Fruit fly (Drosophila melanogaster): Measurements from ENCODE around the gene Mnat9.

Mnat9 gene

DNA sequence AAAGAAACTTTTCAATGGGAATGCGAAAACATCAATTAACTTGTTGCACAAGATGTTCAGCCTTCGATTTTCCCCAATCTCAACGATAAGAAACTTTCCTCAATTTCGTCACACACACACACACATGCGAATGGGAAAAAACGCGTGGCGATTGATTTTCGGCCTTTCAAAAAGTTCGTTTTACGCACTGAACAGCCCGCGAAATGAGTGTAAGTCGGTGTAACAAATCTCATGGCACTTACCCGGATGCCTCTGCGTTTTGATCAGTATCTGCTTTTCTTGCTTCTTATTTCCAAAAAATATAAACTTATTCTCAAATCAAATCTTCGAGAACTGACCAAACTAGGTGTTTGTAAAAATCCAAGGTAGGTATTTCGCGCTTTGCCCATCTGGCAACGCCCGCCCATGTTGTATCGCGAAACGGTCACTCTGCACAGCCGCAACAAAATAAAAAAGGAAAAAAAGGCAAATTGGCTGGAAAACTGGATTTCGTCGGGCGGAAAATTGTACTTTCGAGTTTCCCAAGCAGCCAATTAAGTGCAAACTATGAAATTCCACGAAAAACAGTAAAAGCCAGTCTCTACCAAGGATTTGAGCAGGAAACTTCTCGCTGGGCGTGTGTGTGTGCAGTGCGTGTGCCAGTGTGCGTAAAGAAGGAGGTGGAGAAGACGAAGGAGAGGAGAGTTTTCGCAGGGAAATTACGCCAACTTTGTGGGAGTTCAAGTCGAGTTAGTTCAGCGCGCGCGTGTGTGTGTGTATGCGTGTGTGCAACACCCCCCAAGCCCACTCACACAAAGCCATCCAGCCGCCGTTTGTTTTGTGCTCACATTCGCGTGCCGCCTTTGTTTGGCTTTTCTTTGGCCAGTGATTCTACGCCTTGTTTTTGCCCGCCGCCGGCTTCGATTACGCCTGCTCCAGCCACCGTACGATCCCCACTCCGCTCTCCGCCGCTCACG lies 5.0 kb downstream of the Mnat9 start, which contains the start of gene Med (continued):
- TF ChIP-seq fd96Cb (tag; optimal IDR thresholded peaks at IDR 0.05) (no peak), org-1 (GFP tag; optimal IDR thresholded peaks at IDR 0.05) (no peak), dpn (GFP tag; optimal IDR thresholded peaks at IDR 0.05) (no peak), kay (GFP tag; optimal IDR thresholded peaks at IDR 0.05) (no peak), Dp (GFP tag; optimal IDR thresholded peaks at IDR 0.05) (peak; percentile 55), row (GFP tag; IDR thresholded peaks at IDR 0.05) (no peak), CG17612 (GFP tag; IDR thresholded peaks at IDR 0.05) (no peak), CG18619 (GFP tag; optimal IDR thresholded peaks at IDR 0.05) (no peak), eyg (GFP tag; optimal IDR thresholded peaks at IDR 0.05) (no peak), CG13287 (GFP tag; IDR thresholded peaks at IDR 0.05; ENCODE audit: partially characterized antibody) (no peak), Poxn (GFP tag; IDR thresholded peaks at IDR 0.05) (no peak), CG3281 (GFP tag; optimal IDR thresholded peaks at IDR 0.05) (no peak), Med (GFP tag) (peak; percentile 96), CG7372 (GFP tag; IDR thresholded peaks at IDR 0.05) (no peak), CG31388 (GFP tag; optimal IDR thresholded peaks at IDR 0.05) (no peak), PHDP (tag; optimal IDR thresholded peaks at IDR 0.05) (no peak), cato (GFP tag; optimal IDR thresholded peaks at IDR 0.05; ENCODE audit: borderline replicate concordance) (no peak), MTF-1 (GFP tag; optimal IDR thresholded peaks at IDR 0.05; ENCODE audit: borderline replicate concordance) (no peak), CG13424 (tag; optimal IDR thresholded peaks at IDR 0.05) (no peak), Lim3 (GFP tag; IDR thresholded peaks at IDR 0.05) (no peak), hbn (GFP tag; IDR thresholded peaks at IDR 0.05; ENCODE audit: partially characterized antibody) (no peak), Hr39 (optimal IDR thresholded peaks at IDR 0.05) (no peak), onecut (GFP tag; IDR thresholded peaks at IDR 0.05) (peak; percentile 43; the same call in 1 of the 2 replicates), tna (GFP tag; IDR thresholded peaks at IDR 0.05; ENCODE audit: partially characterized antibody) (no peak), CG6854 (GFP tag; optimal IDR thresholded peaks at IDR 0.05) (no peak), CG10147 (GFP tag; optimal IDR thresholded peaks at IDR 0.05) (no peak), CG10543 (GFP tag; optimal IDR thresholded peaks at IDR 0.05) (peak; percentile 9), Fer2 (tag; optimal IDR thresholded peaks at IDR 0.05) (no peak), Tbp (GFP tag; optimal IDR thresholded peaks at IDR 0.05) (no peak), ewg (GFP tag; optimal IDR thresholded peaks at IDR 0.05) (peak; percentile 65), TFAM (GFP tag; optimal IDR thresholded peaks at IDR 0.05) (no peak), CG33557 (GFP tag; optimal IDR thresholded peaks at IDR 0.05) (no peak), run (tag; optimal IDR thresholded peaks at IDR 0.05) (no peak), CG4617 (GFP tag; optimal IDR thresholded peaks at IDR 0.05; ENCODE audit: borderline replicate concordance) (peak; percentile 99), ara (GFP tag; IDR thresholded peaks at IDR 0.05) (no peak), CG4282 (GFP tag; optimal IDR thresholded peaks at IDR 0.05) (no peak), CG32772 (GFP tag; IDR thresholded peaks at IDR 0.05) (no peak), CG6683 (GFP tag; optimal IDR thresholded peaks at IDR 0.05) (no peak), schlank (tag; optimal IDR thresholded peaks at IDR 0.05) (no peak), CG8281 (tag; optimal IDR thresholded peaks at IDR 0.05) (no peak), mirr (GFP tag; optimal IDR thresholded peaks at IDR 0.05) (no peak), CG12155 (GFP tag; optimal IDR thresholded peaks at IDR 0.05) (no peak), Oaz (GFP tag; IDR thresholded peaks at IDR 0.05) (no peak), zfh1 (GFP tag; IDR thresholded peaks at IDR 0.05) (no peak), HLHmδ (GFP tag; optimal IDR thresholded peaks at IDR 0.05) (no peak), pho (GFP tag; optimal IDR thresholded peaks at IDR 0.05) (no peak), CG14860 (GFP tag; IDR thresholded peaks at IDR 0.05; ENCODE audit: partially characterized antibody) (no peak)

Measured in whole organism, embryonic.